Fruit fly (Drosophila melanogaster): ENCODE data around the gene CG16974.

The CG16974 gene

DNA sequence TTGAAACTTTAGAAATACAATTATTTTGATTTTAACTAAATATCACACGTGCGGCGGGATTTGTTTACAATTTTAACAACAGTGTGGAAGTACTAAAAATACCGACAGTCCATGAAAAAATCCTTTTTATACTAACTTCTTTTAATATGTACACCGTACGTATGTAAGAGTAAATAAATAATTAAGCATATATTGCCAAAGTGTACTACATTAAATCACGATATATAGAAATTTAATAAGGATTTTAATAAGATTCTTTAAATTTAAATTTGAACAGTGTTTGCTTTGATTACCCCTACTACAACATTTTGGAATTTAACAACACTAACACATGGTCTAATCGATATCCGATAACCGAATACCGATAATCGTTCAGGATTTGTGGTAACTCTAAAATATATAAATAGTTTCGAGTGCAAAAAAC lies 30.5 kb upstream of the CG16974 start, which contains the start of the genes Ski6 and CG16812 (continued):
- TF ChIP-seq esg (GFP tag; conservative IDR thresholded peaks at IDR 0.05) (peak; percentile 43), ranshi (GFP tag; IDR thresholded peaks at IDR 0.05) (peak; percentile 64), H15 (GFP tag; IDR thresholded peaks at IDR 0.05) (peak; percentile 42; the same call in 1 of the 3 replicates), Ets97D (GFP tag; optimal IDR thresholded peaks at IDR 0.05) (peak; percentile 45), zen2 (GFP tag; IDR thresholded peaks at IDR 0.05; ENCODE audit: partially characterized antibody) (no peak), pnt (GFP tag; optimal IDR thresholded peaks at IDR 0.05) (peak; percentile 15), zf30C (GFP tag; optimal IDR thresholded peaks at IDR 0.05) (no peak), gcm2 (GFP tag; optimal IDR thresholded peaks at IDR 0.05) (no peak), bcd (GFP tag; optimal IDR thresholded peaks at IDR 0.05) (peak; percentile 49), Neu2 (GFP tag; optimal IDR thresholded peaks at IDR 0.05; ENCODE audit: borderline replicate concordance) (no peak), CG1603 (tag; optimal IDR thresholded peaks at IDR 0.05) (peak; percentile 44), ap (GFP tag; IDR thresholded peaks at IDR 0.05) (no peak), dpn (GFP tag; optimal IDR thresholded peaks at IDR 0.05) (peak; percentile 2 to 80), sisA (GFP tag; IDR thresholded peaks at IDR 0.05) (0 out of 2 replicates have a peak, but pooled peaks have one; percentile 16), CG2875 (GFP tag; optimal IDR thresholded peaks at IDR 0.05) (no peak), Hmr (GFP tag; optimal IDR thresholded peaks at IDR 0.05) (peak; percentile 71), Pdp1 (GFP tag; optimal IDR thresholded peaks at IDR 0.05) (peak; percentile 42 to 56), nerfin-2 (GFP tag; IDR thresholded peaks at IDR 0.05; ENCODE audit: partially characterized antibody) (no peak), scrt (GFP tag; optimal IDR thresholded peaks at IDR 0.05) (no peak), Nf-YB (GFP tag; optimal IDR thresholded peaks at IDR 0.05) (peak; percentile 47), slou (GFP tag; optimal IDR thresholded peaks at IDR 0.05) (peak; percentile 39), D19B (GFP tag; optimal IDR thresholded peaks at IDR 0.05) (peak; percentile 10), Sry-β (GFP tag; optimal IDR thresholded peaks at IDR 0.05) (no peak), CG7271 (tag; optimal IDR thresholded peaks at IDR 0.05) (peak; percentile 49), ATbp (GFP tag; optimal IDR thresholded peaks at IDR 0.05) (no peak), chif (GFP tag; optimal IDR thresholded peaks at IDR 0.05) (peak in 1 of 2 experiments; percentile 15), CG32772 (GFP tag; IDR thresholded peaks at IDR 0.05) (peak; percentile 56), CG10431 (GFP tag; optimal IDR thresholded peaks at IDR 0.05) (peak; percentile 40), Meics (GFP tag; optimal IDR thresholded peaks at IDR 0.05) (peak; percentile 48), dm (GFP tag; optimal IDR thresholded peaks at IDR 0.05) (peak; percentile 43), ftz-f1 (GFP tag; optimal IDR thresholded peaks at IDR 0.05) (no peak), kay (GFP tag; optimal IDR thresholded peaks at IDR 0.05) (peak; percentile 52), Opbp (GFP tag; IDR thresholded peaks at IDR 0.05; ENCODE audit: partially characterized antibody) (peak; percentile 57; the same call in 2 of the 3 replicates), TFAM (GFP tag; optimal IDR thresholded peaks at IDR 0.05) (no peak), Oaz (GFP tag; IDR thresholded peaks at IDR 0.05) (no peak), CG4424 (GFP tag; optimal IDR thresholded peaks at IDR 0.05) (peak; percentile 63), hkb (optimal IDR thresholded peaks at IDR 0.05) (no peak), hkb (GFP tag; IDR thresholded peaks at IDR 0.05) (peak; percentile 69), CG9876 (GFP tag; optimal IDR thresholded peaks at IDR 0.05) (no peak), insv (GFP tag; optimal IDR thresholded peaks at IDR 0.05) (peak in 1 of 2 experiments; percentile 33), lmd (GFP tag; IDR thresholded peaks at IDR 0.05) (no peak), Dfd (GFP tag; optimal IDR thresholded peaks at IDR 0.05) (no peak), Doc3 (GFP tag; IDR thresholded peaks at IDR 0.05; ENCODE audit: partially characterized antibody) (no peak; the same call in 2 of the 3 replicates), CG11085 (GFP tag; IDR thresholded peaks at IDR 0.05) (0 out of 2 replicates have a peak, but pooled peaks have one; percentile 26), Oli (tag; optimal IDR thresholded peaks at IDR 0.05) (peak; percentile 42), CG15073 (GFP tag; optimal IDR thresholded peaks at IDR 0.05) (no peak), CrebB (tag; optimal IDR thresholded peaks at IDR 0.05) (peak; percentile 66), CG32532 (GFP tag; IDR thresholded peaks at IDR 0.05) (peak; percentile 83), Max (GFP tag; optimal IDR thresholded peaks at IDR 0.05) (peak; percentile 75), Dll (GFP tag; IDR thresholded peaks at IDR 0.05; ENCODE audit: partially characterized antibody) (peak; percentile 51; the same call in 2 of the 4 replicates)
